Worm (Caenorhabditis elegans): ENCODE measurements around the gene mdt-30.

ce11 chrIII:7997447-7998046, 30.3 kb downstream of the mdt-30 start:
- TF ChIP-seq tbx-11 (GFP tag; IDR thresholded peaks at IDR 0.05) (no peak), flt-1 (GFP tag; IDR thresholded peaks at IDR 0.05) (no peak), ama-1 (optimal IDR thresholded peaks at IDR 0.05) (no peak), ceh-36 (tag; optimal IDR thresholded peaks at IDR 0.05) (no peak), B0310.2 (tag; optimal IDR thresholded peaks at IDR 0.05) (no peak), hnd-1 (tag; optimal IDR thresholded peaks at IDR 0.05) (no peak), tbx-37 (GFP tag; conservative IDR thresholded peaks at IDR 0.05) (no peak), scrt-1 (GFP tag; IDR thresholded peaks at IDR 0.05) (no peak), pes-1 (GFP tag; IDR thresholded peaks at IDR 0.05) (no peak), tra-4 (tag; optimal IDR thresholded peaks at IDR 0.05) (no peak), ets-7 (tag; optimal IDR thresholded peaks at IDR 0.05) (no peak)
